Worm (Caenorhabditis elegans) whole organism, midembryonic: ENCODE data around the gene ehn-3.

Source experiments
- T22C8.4 ChIP-seq: fragments of 200-800 bp; sonication (Bioruptor generic); IDR thresholded peaks from 2 replicates; pipeline ENCODE4 v1.3.6; 2022; ENCODE audit warnings: missing genetic modification characterization, missing compliant biosample characterization
- cog-1 ChIP-seq: sonication (generic microtip); optimal IDR thresholded peaks from 2 replicates; lab custom pipeline; 2016; ENCODE audit warnings: missing genetic modification characterization, missing compliant biosample characterization
- flt-1 ChIP-seq: fragments of 200-800 bp; sonication (Bioruptor generic); IDR thresholded peaks from 2 replicates; pipeline ENCODE4 v1.3.6; 2022; ENCODE audit warnings: missing genetic modification characterization, missing compliant biosample characterization
- klf-2 ChIP-seq: fragments of 200-800 bp; sonication (Bioruptor generic); conservative IDR thresholded peaks from 2 replicates; pipeline ENCODE4 v1.3.6; 2022; ENCODE audit warnings: missing genetic modification reagents, missing genetic modification characterization, missing compliant biosample characterization
- med-1 ChIP-seq: sonication (generic microtip); optimal IDR thresholded peaks from 2 replicates; lab custom pipeline; 2017; ENCODE audit warnings: missing genetic modification characterization, mild to moderate bottlenecking, missing compliant biosample characterization, antibody characterized with exemption, missing genetic modification reagents; ENCODE audit not compliant: insufficient read depth
- ref-1 ChIP-seq: fragments of 200-800 bp; sonication (Bioruptor generic); conservative IDR thresholded peaks from 2 replicates; pipeline ENCODE4 v1.3.6; 2022; ENCODE audit warnings: missing genetic modification reagents, missing genetic modification characterization, missing compliant biosample characterization
- tab-1 ChIP-seq: fragments of 200-800 bp; sonication (Bioruptor generic); IDR thresholded peaks from 2 replicates; pipeline ENCODE4 v1.3.6; 2022; ENCODE audit warnings: missing genetic modification characterization, missing compliant biosample characterization
- ztf-23 ChIP-seq: fragments of 200-800 bp; sonication (Bioruptor generic); IDR thresholded peaks from 2 replicates; pipeline ENCODE4 v1.3.6; 2022; ENCODE audit warnings: missing genetic modification reagents, missing genetic modification characterization, missing compliant biosample characterization
- ztf-29 ChIP-seq: fragments of 200-800 bp; sonication (Bioruptor generic); IDR thresholded peaks from 2 replicates; pipeline ENCODE4 v1.3.6; 2022; ENCODE audit warnings: missing genetic modification reagents, missing genetic modification characterization, missing compliant biosample characterization

Gene ehn-3

ce11 chrIV:5400609-5401008, 18.4 kb downstream of the ehn-3 start, which contains the start of gene ZK616.1:
TSS of gene ZK616.1 (plus strand) at chrIV:5400909.
- TF ChIP-seq T22C8.4 = no peak
- no peak for TF ChIP-seq cog-1
- TF ChIP-seq flt-1 (GFP tag; lab: Robert Waterston, UW) = no peak
- no peak for TF ChIP-seq tab-1 (GFP tag; lab: Robert Waterston, UW)
- TF ChIP-seq ref-1 (GFP tag; lab: Robert Waterston, UW) = no peak
- TF ChIP-seq ztf-29 (GFP tag; lab: Robert Waterston, UW) = no peak
- no peak for TF ChIP-seq ztf-23 (GFP tag; lab: Robert Waterston, UW)
- TF ChIP-seq med-1 (GFP tag; lab: Kevin White, UChicago) = no peak

ce11 chrIV:5397539-5397938, 21.5 kb downstream of the ehn-3 start, which contains the start of gene ZK616.2:
TSS of gene ZK616.2 (plus strand) at chrIV:5397839.
- TF ChIP-seq ztf-23 (GFP tag; lab: Robert Waterston, UW) = no peak
- no peak for TF ChIP-seq ztf-29 (GFP tag; lab: Robert Waterston, UW)
- no peak for TF ChIP-seq cog-1
- TF ChIP-seq klf-2 = no peak
- no peak for TF ChIP-seq flt-1 (GFP tag; lab: Robert Waterston, UW)
- no peak for TF ChIP-seq ref-1 (GFP tag; lab: Robert Waterston, UW)
- TF ChIP-seq med-1 (GFP tag; lab: Kevin White, UChicago) = no peak
- no peak for TF ChIP-seq tab-1 (GFP tag; lab: Robert Waterston, UW)
- no peak for TF ChIP-seq T22C8.4

ce11 chrIV:5396769-5397168, 22.3 kb downstream of the ehn-3 start, which contains the start of gene ZK616.3:
TSS of gene ZK616.3 (plus strand) at chrIV:5397069.
- no peak for TF ChIP-seq ztf-23 (GFP tag; lab: Robert Waterston, UW)
- no peak for TF ChIP-seq flt-1 (GFP tag; lab: Robert Waterston, UW)
- no peak for TF ChIP-seq klf-2
- TF ChIP-seq tab-1 (GFP tag; lab: Robert Waterston, UW) = no peak
- no peak for TF ChIP-seq ztf-29 (GFP tag; lab: Robert Waterston, UW)
- TF ChIP-seq med-1 (GFP tag; lab: Kevin White, UChicago) = no peak
- TF ChIP-seq ref-1 (GFP tag; lab: Robert Waterston, UW) = no peak
- TF ChIP-seq cog-1 = no peak
- TF ChIP-seq T22C8.4 = no peak

DNA sequence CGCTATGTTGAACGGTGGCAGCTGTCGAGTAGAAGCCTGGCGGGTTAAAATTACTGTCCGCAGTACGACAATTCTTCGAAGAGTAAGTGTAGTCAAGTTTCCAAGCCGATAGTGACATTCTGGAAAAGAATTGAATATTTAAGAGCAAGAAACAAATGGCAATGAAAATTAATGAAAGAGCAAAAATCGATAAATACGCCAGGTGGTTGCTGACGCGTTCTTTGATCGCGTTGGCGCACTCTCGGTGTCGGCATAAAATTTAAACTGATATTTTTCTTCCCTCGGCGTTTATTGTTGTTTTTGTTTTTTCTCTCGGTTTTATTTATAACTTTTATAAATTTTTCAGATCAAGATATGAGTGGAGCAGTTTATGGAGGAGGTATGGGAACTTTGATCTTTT, 24.3 kb downstream of the ehn-3 start, which contains the start of the genes perm-3 and swsn-6:
perm-3 (minus strand) TSS at position 118 of the 400 bp plus-strand sequence.
swsn-6 (plus strand) TSS at position 347 of the 400 bp plus-strand sequence.
- TF ChIP-seq tab-1 (GFP tag; lab: Robert Waterston, UW) = no peak
- TF ChIP-seq ztf-29 (GFP tag; lab: Robert Waterston, UW) = no peak
- peak; percentile 66; the same call in 1 of the 2 replicates for TF ChIP-seq flt-1 (GFP tag; lab: Robert Waterston, UW)
- peak; percentile 85; the same call in 1 of the 2 replicates for TF ChIP-seq T22C8.4
- TF ChIP-seq klf-2 = no peak
- no peak for TF ChIP-seq med-1 (GFP tag; lab: Kevin White, UChicago)
- TF ChIP-seq ztf-23 (GFP tag; lab: Robert Waterston, UW) = no peak
- no peak for TF ChIP-seq cog-1
- TF ChIP-seq ref-1 (GFP tag; lab: Robert Waterston, UW) = no peak

DNA sequence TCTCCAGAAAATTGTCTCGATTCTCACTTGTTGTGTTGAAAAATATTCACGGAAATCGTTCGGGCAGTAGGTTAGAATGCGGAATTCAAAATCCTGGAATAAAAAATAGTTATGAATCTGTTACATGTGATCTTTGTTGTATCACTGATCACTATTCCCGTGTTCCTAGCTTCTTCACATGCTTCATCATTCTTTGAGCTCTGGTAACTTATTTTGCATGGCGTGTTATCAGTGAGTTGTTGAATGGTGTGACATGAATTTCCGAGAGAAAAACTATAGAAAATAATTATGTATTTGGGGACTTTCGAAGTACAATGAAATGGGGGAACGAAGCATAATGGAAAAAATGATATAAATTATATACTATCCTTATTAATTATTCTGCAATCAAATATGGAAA, 25.5 kb downstream of the ehn-3 start:
- TF ChIP-seq med-1 (GFP tag; lab: Kevin White, UChicago) (no peak), flt-1 (GFP tag; lab: Robert Waterston, UW) (no peak)

ce11 chrIV:5391507-5392057, 27.4 kb downstream of the ehn-3 start, which contains the start of the genes htp-1 and ZK616.5:
TSS of gene htp-1 (minus strand) at chrIV:5391557.
TSS of gene ZK616.5 (plus strand) at chrIV:5391929.
- TF ChIP-seq ztf-29 (GFP tag; lab: Robert Waterston, UW) = no peak
- no peak for TF ChIP-seq ref-1 (GFP tag; lab: Robert Waterston, UW)
- TF ChIP-seq ztf-23 (GFP tag; lab: Robert Waterston, UW) = no peak
- no peak for TF ChIP-seq cog-1
- no peak for TF ChIP-seq tab-1 (GFP tag; lab: Robert Waterston, UW)
- no peak for TF ChIP-seq med-1 (GFP tag; lab: Kevin White, UChicago)
- no peak for TF ChIP-seq klf-2

ce11 chrIV:5389951-5390350, 29.1 kb downstream of the ehn-3 start:
- TF ChIP-seq med-1 (GFP tag; lab: Kevin White, UChicago) = no peak
- TF ChIP-seq ref-1 (GFP tag; lab: Robert Waterston, UW) = no peak
- no peak for TF ChIP-seq cog-1
- no peak for TF ChIP-seq T22C8.4
- no peak for TF ChIP-seq ztf-23 (GFP tag; lab: Robert Waterston, UW)
- TF ChIP-seq tab-1 (GFP tag; lab: Robert Waterston, UW) = no peak

DNA sequence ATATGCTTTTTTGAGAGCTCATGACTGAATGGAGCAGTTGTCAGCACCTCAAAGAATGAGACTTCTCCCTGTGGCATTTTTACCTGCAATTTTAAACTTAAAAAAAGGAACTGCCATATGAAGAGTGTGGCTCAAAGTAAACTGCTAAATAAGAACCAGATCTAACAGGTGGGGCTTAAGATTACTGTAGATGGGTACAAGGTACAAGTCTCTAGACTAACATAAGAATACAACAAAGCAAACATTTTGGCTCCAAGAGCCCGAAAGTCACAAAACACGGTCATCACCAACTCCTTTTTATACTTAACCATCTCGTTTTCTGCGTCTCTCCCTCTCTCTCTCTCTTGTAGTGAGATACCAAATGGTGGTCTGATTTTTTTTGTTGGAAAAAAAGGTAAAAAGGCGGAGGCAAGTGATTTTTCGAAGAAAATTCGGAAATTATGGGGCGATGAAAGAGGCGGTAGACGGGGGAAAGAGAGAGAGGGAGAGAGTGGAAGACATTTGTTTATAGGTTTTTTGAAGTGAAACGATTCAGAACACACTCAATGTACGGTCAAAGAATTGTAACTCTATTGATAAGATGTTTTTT, 30.5 kb downstream of the ehn-3 start, which contains the start of gene elo-6:
elo-6 (minus strand) TSS at position 83 of the 589 bp plus-strand sequence.
- TF ChIP-seq tab-1 (GFP tag; lab: Robert Waterston, UW) = no peak
- no peak for TF ChIP-seq med-1 (GFP tag; lab: Kevin White, UChicago)
- TF ChIP-seq klf-2 = no peak
- no peak for TF ChIP-seq ztf-23 (GFP tag; lab: Robert Waterston, UW)
- no peak for TF ChIP-seq cog-1
- TF ChIP-seq ref-1 (GFP tag; lab: Robert Waterston, UW) = no peak
- TF ChIP-seq flt-1 (GFP tag; lab: Robert Waterston, UW) = no peak
- no peak for TF ChIP-seq T22C8.4
- TF ChIP-seq ztf-29 (GFP tag; lab: Robert Waterston, UW) = no peak

ce11 chrIV:5385020-5385419, 34.0 kb downstream of the ehn-3 start, which contains the start of gene F41H10.12:
TSS of gene F41H10.12 (plus strand) at chrIV:5385320.
- TF ChIP-seq med-1 (GFP tag; lab: Kevin White, UChicago) (no peak), ref-1 (GFP tag; lab: Robert Waterston, UW) (no peak)
